Worm (Caenorhabditis elegans) whole organism, late embryonic: Measurements from ENCODE around the gene C49C3.7.

Experiments
- ama-1 ChIP-seq: fragments of 150-350 bp; optimal IDR thresholded peaks from 2 replicates; lab custom pipeline; 2014
- ceh-6 ChIP-seq: fragments of 200-800 bp; sonication (Bioruptor generic); optimal IDR thresholded peaks from 2 replicates; lab custom pipeline; 2018; ENCODE audit warnings: mild to moderate bottlenecking, missing genetic modification characterization, missing compliant biosample characterization
- ceh-9 ChIP-seq: sonication (generic microtip); optimal IDR thresholded peaks from 2 replicates; lab custom pipeline; 2016; ENCODE audit warnings: mild to moderate bottlenecking, missing genetic modification characterization, inconsistent platforms, missing compliant biosample characterization
- dmd-4 ChIP-seq: sonication (generic microtip); optimal IDR thresholded peaks from 2 replicates; lab custom pipeline; 2016; ENCODE audit warnings: borderline replicate concordance, missing genetic modification characterization, missing compliant biosample characterization
- fkh-10 ChIP-seq: fragments of 150-350 bp; optimal IDR thresholded peaks from 2 replicates; lab custom pipeline; 2014; ENCODE audit warnings: missing biosample characterization, missing genetic modification reagents, missing genetic modification characterization
- gmeb-2 ChIP-seq: sonication (generic microtip); optimal IDR thresholded peaks from 2 replicates; lab custom pipeline; 2016; ENCODE audit warnings: missing genetic modification characterization, inconsistent platforms, missing compliant biosample characterization
- hlh-15 ChIP-seq: sonication (generic microtip); optimal IDR thresholded peaks from 2 replicates; lab custom pipeline; 2016; ENCODE audit warnings: missing genetic modification characterization, missing compliant biosample characterization
- nhr-11 ChIP-seq: fragments of 150-350 bp; optimal IDR thresholded peaks from 2 replicates; lab custom pipeline; 2014; ENCODE audit warnings: missing biosample characterization, missing genetic modification characterization
- odd-2 ChIP-seq: sonication (generic microtip); optimal IDR thresholded peaks from 2 replicates; lab custom pipeline; 2017; ENCODE audit warnings: antibody characterized with exemption, mild to moderate bottlenecking, missing genetic modification characterization, missing compliant biosample characterization
- pag-3 ChIP-seq: sonication (generic microtip); optimal IDR thresholded peaks from 2 replicates; lab custom pipeline; 2016; ENCODE audit warnings: missing compliant biosample characterization, missing genetic modification characterization, borderline replicate concordance
- pha-4 ChIP-seq: fragments of 150-350 bp; optimal IDR thresholded peaks from 2 replicates; lab custom pipeline; 2018; ENCODE audit warnings: missing biosample characterization, missing genetic modification reagents, missing genetic modification characterization
- tbx-2 ChIP-seq: sonication (generic microtip); optimal IDR thresholded peaks from 2 replicates; lab custom pipeline; 2016; ENCODE audit warnings: missing genetic modification characterization, missing compliant biosample characterization
- ttx-3 ChIP-seq: sonication (generic microtip); optimal IDR thresholded peaks from 2 replicates; lab custom pipeline; 2016; ENCODE audit warnings: missing genetic modification reagents, missing genetic modification characterization, missing compliant biosample characterization
- zip-5 ChIP-seq: sonication (generic microtip); optimal IDR thresholded peaks from 2 replicates; lab custom pipeline; 2016; ENCODE audit warnings: missing genetic modification characterization, missing compliant biosample characterization

- TF ChIP-seq odd-2 (tag; lab: Kevin White, UChicago) (no peak), fkh-10 (GFP tag; lab: Kevin White, UChicago) (no peak), nhr-11 (tag; lab: Kevin White, UChicago) (no peak), ama-1 (lab: Kevin White, UChicago) (no peak), ceh-6 (GFP tag; lab: Kevin White, UChicago) (no peak), hlh-15 (no peak), ttx-3 (tag; lab: Kevin White, UChicago) (no peak), dmd-4 (tag; lab: Kevin White, UChicago) (no peak), pha-4 (tag; lab: Kevin White, UChicago) (no peak), ceh-9 (tag; lab: Kevin White, UChicago) (no peak), zip-5 (tag; lab: Kevin White, UChicago) (no peak), gmeb-2 (tag; lab: Kevin White, UChicago) (no peak), pag-3 (tag; lab: Kevin White, UChicago) (no peak), tbx-2 (tag; lab: Kevin White, UChicago) (no peak)
Observed at ce11 chrIV:17342179-17342578, 9.8 kb downstream of the C49C3.7 start, which contains the start of gene C49C3.9.
